Worm (Caenorhabditis elegans) whole organism, L2 larva: ENCODE data around the gene C28C12.11.
A peak's percentile ranks its signal among the peaks of the same experiment; 100 is the strongest.

Experiments used
- C34F6.9 ChIP-seq: fragments of 150-350 bp; optimal IDR thresholded peaks from 2 replicates; lab custom pipeline; 2014; ENCODE audit warnings: missing biosample characterization, missing genetic modification characterization
- R02D3.7 ChIP-seq: fragments of 150-350 bp; optimal IDR thresholded peaks from 2 replicates; lab custom pipeline; 2014; ENCODE audit warnings: missing biosample characterization, missing genetic modification characterization
- Y55F3AM.14 ChIP-seq: fragments of 200-800 bp; sonication (Bioruptor generic); optimal IDR thresholded peaks from 2 replicates; lab custom pipeline; 2018; ENCODE audit warnings: mild to moderate bottlenecking, missing genetic modification characterization, missing compliant biosample characterization
- ZK546.5 ChIP-seq: sonication (generic microtip); optimal IDR thresholded peaks from 2 replicates; lab custom pipeline; 2017; ENCODE audit warnings: missing biosample characterization, missing genetic modification characterization
- aly-2 ChIP-seq: fragments of 150-350 bp; optimal IDR thresholded peaks from 2 replicates; lab custom pipeline; 2014; ENCODE audit warnings: missing biosample characterization, missing genetic modification characterization
- ama-1 ChIP-seq: fragments of 150-350 bp; optimal IDR thresholded peaks from 2 replicates; lab custom pipeline; 2018; ENCODE audit warnings: inconsistent platforms
- blmp-1 ChIP-seq: sonication (generic microtip); optimal IDR thresholded peaks from 2 replicates; lab custom pipeline; 2017; ENCODE audit warnings: missing genetic modification characterization, mild to moderate bottlenecking, missing compliant biosample characterization, antibody characterized with exemption, moderate library complexity; ENCODE audit not compliant: insufficient read depth
- ceh-16 ChIP-seq: fragments of 150-350 bp; optimal IDR thresholded peaks from 2 replicates; lab custom pipeline; 2014; ENCODE audit warnings: missing biosample characterization, missing genetic modification characterization
- ceh-82 ChIP-seq: fragments of 150-350 bp; optimal IDR thresholded peaks from 2 replicates; lab custom pipeline; 2014; ENCODE audit warnings: missing biosample characterization, missing genetic modification characterization
- crh-2 ChIP-seq: sonication (generic microtip); optimal IDR thresholded peaks from 2 replicates; lab custom pipeline; 2017; ENCODE audit warnings: missing biosample characterization, missing genetic modification characterization
- dmd-4 ChIP-seq: sonication (generic microtip); optimal IDR thresholded peaks from 2 replicates; lab custom pipeline; 2017; ENCODE audit warnings: missing biosample characterization, missing genetic modification characterization
- egl-27 ChIP-seq: sonication (generic microtip); optimal IDR thresholded peaks from 3 replicates; lab custom pipeline; 2017; ENCODE audit warnings: missing biosample characterization, missing genetic modification reagents, missing genetic modification characterization
- elt-3 ChIP-seq: sonication (generic microtip); optimal IDR thresholded peaks from 2 replicates; lab custom pipeline; 2017; ENCODE audit warnings: missing biosample characterization, missing genetic modification characterization
- fos-1 ChIP-seq: fragments of 150-350 bp; optimal IDR thresholded peaks from 2 replicates; lab custom pipeline; 2014; ENCODE audit warnings: missing biosample characterization, missing genetic modification characterization
- gmeb-1 ChIP-seq: fragments of 150-350 bp; optimal IDR thresholded peaks from 2 replicates; lab custom pipeline; 2014; ENCODE audit warnings: missing biosample characterization, missing genetic modification characterization
- lin-11 ChIP-seq: fragments of 150-350 bp; sonication (generic microtip); optimal IDR thresholded peaks from 2 replicates; lab custom pipeline; 2014; ENCODE audit warnings: missing biosample characterization, missing genetic modification characterization, inconsistent platforms, mixed read lengths
- lin-13 ChIP-seq: fragments of 150-350 bp; optimal IDR thresholded peaks from 2 replicates; lab custom pipeline; 2014; ENCODE audit warnings: missing biosample characterization, missing genetic modification reagents, missing genetic modification characterization
- lin-39 ChIP-seq: fragments of 150-350 bp; optimal IDR thresholded peaks from 2 replicates; lab custom pipeline; 2014; ENCODE audit warnings: missing biosample characterization, missing genetic modification reagents, missing genetic modification characterization
- lsy-2 ChIP-seq, 2 experiments: fragments of 150-350 bp in 1 of 2; sonication (generic microtip) in 1 of 2; optimal IDR thresholded peaks; 2 replicates each; lab custom pipeline; 2014 to 2017; ENCODE audit warnings: missing biosample characterization in 2 of 2, missing genetic modification characterization in 2 of 2
- mab-5 ChIP-seq: fragments of 150-350 bp; optimal IDR thresholded peaks from 2 replicates; lab custom pipeline; 2014; ENCODE audit warnings: missing biosample characterization, missing genetic modification characterization
- mdl-1 ChIP-seq, 2 experiments: fragments of 150-350 bp in 1 of 2; sonication (generic microtip) in 1 of 2; optimal IDR thresholded peaks; 2 replicates each; lab custom pipeline; 2017; ENCODE audit warnings: missing biosample characterization in 2 of 2, missing genetic modification characterization in 2 of 2
- nhr-11 ChIP-seq: fragments of 150-350 bp; optimal IDR thresholded peaks from 2 replicates; lab custom pipeline; 2014; ENCODE audit warnings: missing biosample characterization, missing genetic modification characterization
- nhr-12 ChIP-seq: fragments of 150-350 bp; optimal IDR thresholded peaks from 2 replicates; lab custom pipeline; 2014; ENCODE audit warnings: missing biosample characterization, missing genetic modification characterization
- nhr-23 ChIP-seq: fragments of 150-350 bp; optimal IDR thresholded peaks from 2 replicates; lab custom pipeline; 2014; ENCODE audit warnings: missing biosample characterization, missing genetic modification reagents, missing genetic modification characterization
- nhr-237 ChIP-seq: fragments of 150-350 bp; optimal IDR thresholded peaks from 2 replicates; lab custom pipeline; 2014; ENCODE audit warnings: missing biosample characterization, missing genetic modification characterization
- nhr-25 ChIP-seq: fragments of 150-350 bp; sonication (generic microtip); optimal IDR thresholded peaks from 3 replicates; lab custom pipeline; 2014; ENCODE audit warnings: missing biosample characterization, missing genetic modification characterization
- nhr-77 ChIP-seq: fragments of 150-350 bp; optimal IDR thresholded peaks from 2 replicates; lab custom pipeline; 2014; ENCODE audit warnings: missing biosample characterization, missing genetic modification characterization
- skn-1 ChIP-seq: sonication (generic microtip); optimal IDR thresholded peaks from 2 replicates; lab custom pipeline; 2017; ENCODE audit warnings: missing biosample characterization, missing genetic modification characterization
- sma-3 ChIP-seq: sonication (generic microtip); optimal IDR thresholded peaks from 2 replicates; lab custom pipeline; 2016; ENCODE audit warnings: missing genetic modification reagents, missing genetic modification characterization, missing compliant biosample characterization
- sma-9 ChIP-seq, 2 experiments: fragments of 150-350 bp in 1 of 2; sonication (generic microtip) in 1 of 2; optimal IDR thresholded peaks; 2 replicates each; lab custom pipeline; 2014 to 2016; ENCODE audit warnings: missing genetic modification characterization in 2 of 2, mild to moderate bottlenecking in 1 of 2, missing biosample characterization in 1 of 2, missing compliant biosample characterization in 1 of 2, missing genetic modification reagents in 1 of 2, moderate library complexity in 1 of 2
- unc-39 ChIP-seq: fragments of 150-350 bp; optimal IDR thresholded peaks from 2 replicates; lab custom pipeline; 2014; ENCODE audit warnings: missing biosample characterization, missing genetic modification characterization
- unc-62 ChIP-seq: fragments of 150-350 bp; optimal IDR thresholded peaks from 2 replicates; lab custom pipeline; 2014; ENCODE audit warnings: missing biosample characterization, missing genetic modification reagents, missing genetic modification characterization
- zag-1 ChIP-seq: fragments of 150-350 bp; optimal IDR thresholded peaks from 2 replicates; lab custom pipeline; 2014; ENCODE audit warnings: missing biosample characterization, missing genetic modification characterization
- ztf-1 ChIP-seq: fragments of 200-800 bp; sonication (Bioruptor generic); conservative IDR thresholded peaks from 2 replicates; pipeline ENCODE4 v1.3.6; 2022; ENCODE audit warnings: missing genetic modification characterization, missing compliant biosample characterization
- ztf-11 ChIP-seq: sonication (generic microtip); optimal IDR thresholded peaks from 2 replicates; lab custom pipeline; 2017; ENCODE audit warnings: missing biosample characterization, missing genetic modification characterization
- ztf-4 ChIP-seq: fragments of 150-350 bp; optimal IDR thresholded peaks from 2 replicates; lab custom pipeline; 2014; ENCODE audit warnings: missing biosample characterization, missing genetic modification characterization

The C28C12.11 gene

ce11 chrIV:8511056-8511455, 37.2 kb downstream of the C28C12.11 start, which contains the start of gene mes-6 (continued):
- TF ChIP-seq blmp-1 (tag; lab: Kevin White, UChicago), result no peak
- TF ChIP-seq lsy-2 (tag; optimal IDR thresholded peaks at IDR 0.05; lab: Kevin White, UChicago), result peak in 1 of 2 experiments; percentile 70
- TF ChIP-seq nhr-77 (tag; lab: Kevin White, UChicago), result no peak
- TF ChIP-seq unc-62 (GFP tag; lab: Kevin White, UChicago), result no peak
- TF ChIP-seq nhr-25, result no peak
- TF ChIP-seq lin-13 (GFP tag; lab: Kevin White, UChicago), result peak; percentile 48
- no peak for TF ChIP-seq ztf-11 (tag; lab: Kevin White, UChicago)
- TF ChIP-seq zag-1, result no peak
- no peak for TF ChIP-seq lin-39
- no peak for TF ChIP-seq ZK546.5 (tag; lab: Kevin White, UChicago)
- TF ChIP-seq R02D3.7, result no peak
- peak; percentile 2 for TF ChIP-seq sma-3
- no peak for TF ChIP-seq nhr-23 (tag; lab: Kevin White, UChicago)
- no peak for TF ChIP-seq ztf-4 (tag; lab: Kevin White, UChicago)
- TF ChIP-seq C34F6.9, result peak; percentile 45
- TF ChIP-seq skn-1, result no peak

- no peak for TF ChIP-seq nhr-12
These were observed 38.8 kb downstream of the C28C12.11 start, which contains the start of gene C09G4.4 for ce11 chrIV:8512679-8513078. C09G4.4 (plus strand) TSS chrIV:8512979.

- TF ChIP-seq egl-27 (tag; lab: Kevin White, UChicago) (no peak), nhr-12 (no peak), mdl-1 (tag; optimal IDR thresholded peaks at IDR 0.05; lab: Kevin White, UChicago) (no peak), dmd-4 (tag; lab: Kevin White, UChicago) (no peak), lin-11 (tag; lab: Kevin White, UChicago) (no peak), ztf-1 (GFP tag; lab: Robert Waterston, UW) (no peak), ztf-11 (tag; lab: Kevin White, UChicago) (no peak), nhr-11 (tag; lab: Kevin White, UChicago) (no peak), ceh-82 (no peak), ceh-16 (tag; lab: Kevin White, UChicago) (no peak), R02D3.7 (no peak), sma-9 (GFP tag; optimal IDR thresholded peaks at IDR 0.05; lab: Kevin White, UChicago) (no peak), sma-9 (tag; optimal IDR thresholded peaks at IDR 0.05; lab: Kevin White, UChicago) (no peak)
These were observed 39.8 kb downstream of the C28C12.11 start, which contains the start of gene cks-1 for ce11 chrIV:8513619-8514018. cks-1 (plus strand) TSS chrIV:8513919.

- TF ChIP-seq ZK546.5 (tag; lab: Kevin White, UChicago) (no peak), ama-1 (lab: Kevin White, UChicago) (no peak), lin-11 (tag; lab: Kevin White, UChicago) (no peak), nhr-77 (tag; lab: Kevin White, UChicago) (no peak), mdl-1 (tag; optimal IDR thresholded peaks at IDR 0.05; lab: Kevin White, UChicago) (no peak), R02D3.7 (no peak), Y55F3AM.14 (GFP tag; lab: Kevin White, UChicago) (no peak), C34F6.9 (no peak)
- TF ChIP-seq, all 48 proteins: peak for 0
These were observed 40.7 kb downstream of the C28C12.11 start for ce11 chrIV:8514546-8514945.

- TF ChIP-seq crh-2 (tag; lab: Kevin White, UChicago) (no peak), nhr-237 (tag; lab: Kevin White, UChicago) (no peak), unc-39 (tag; lab: Kevin White, UChicago) (no peak), aly-2 (tag; lab: Kevin White, UChicago) (no peak), ceh-16 (tag; lab: Kevin White, UChicago) (no peak), mab-5 (no peak), gmeb-1 (tag; lab: Kevin White, UChicago) (no peak), nhr-25 (no peak), ztf-1 (GFP tag; lab: Robert Waterston, UW) (no peak), elt-3 (tag; lab: Kevin White, UChicago) (no peak), fos-1 (no peak), zag-1 (no peak), mdl-1 (tag; optimal IDR thresholded peaks at IDR 0.05; lab: Kevin White, UChicago) (no peak), unc-62 (GFP tag; lab: Kevin White, UChicago) (no peak), R02D3.7 (no peak), ztf-11 (tag; lab: Kevin White, UChicago) (no peak)
These were observed 46.1 kb downstream of the C28C12.11 start for ce11 chrIV:8519949-8520348.
